Worm (Caenorhabditis elegans) whole organism, late embryonic: ENCODE results near the gene F13E9.19.

Experiments used
- C08G9.2 ChIP-seq: sonication (generic microtip); optimal IDR thresholded peaks from 2 replicates; lab custom pipeline; 2016; ENCODE audit warnings: mild to moderate bottlenecking, missing genetic modification characterization, moderate library complexity, missing compliant biosample characterization
- C38D4.7 ChIP-seq: fragments of 200-800 bp; sonication (Bioruptor generic); optimal IDR thresholded peaks from 2 replicates; lab custom pipeline; 2018; ENCODE audit warnings: mild to moderate bottlenecking, missing genetic modification characterization, moderate library complexity, missing compliant biosample characterization
- K02D7.2 ChIP-seq: sonication (generic microtip); optimal IDR thresholded peaks from 2 replicates; lab custom pipeline; 2017; ENCODE audit warnings: mild to moderate bottlenecking, missing genetic modification characterization, missing compliant biosample characterization
- T23F11.4 ChIP-seq: fragments of 200-800 bp; sonication (Bioruptor generic); optimal IDR thresholded peaks from 2 replicates; lab custom pipeline; 2018; ENCODE audit warnings: mild to moderate bottlenecking, missing genetic modification characterization, missing compliant biosample characterization
- ahr-1 ChIP-seq: sonication (generic microtip); optimal IDR thresholded peaks from 2 replicates; lab custom pipeline; 2016; ENCODE audit warnings: missing genetic modification characterization, missing compliant biosample characterization
- ama-1 ChIP-seq: fragments of 150-350 bp; optimal IDR thresholded peaks from 2 replicates; lab custom pipeline; 2014
- ceh-30 ChIP-seq: fragments of 150-350 bp; optimal IDR thresholded peaks from 2 replicates; lab custom pipeline; 2014; ENCODE audit warnings: missing biosample characterization, missing genetic modification characterization
- ceh-31 ChIP-seq: sonication (generic microtip); optimal IDR thresholded peaks from 2 replicates; lab custom pipeline; 2016; ENCODE audit warnings: missing genetic modification characterization, missing compliant biosample characterization
- ceh-34 ChIP-seq: sonication (generic microtip); optimal IDR thresholded peaks from 2 replicates; lab custom pipeline; 2016; ENCODE audit warnings: mild to moderate bottlenecking, missing genetic modification characterization, missing compliant biosample characterization
- ceh-45 ChIP-seq: fragments of 200-800 bp; sonication (Bioruptor generic); IDR thresholded peaks from 2 replicates; pipeline ENCODE4 v1.3.6; 2022; ENCODE audit warnings: missing genetic modification reagents, missing genetic modification characterization, missing compliant biosample characterization
- ceh-9 ChIP-seq: sonication (generic microtip); optimal IDR thresholded peaks from 2 replicates; lab custom pipeline; 2016; ENCODE audit warnings: mild to moderate bottlenecking, missing genetic modification characterization, inconsistent platforms, missing compliant biosample characterization
- che-1 ChIP-seq: sonication (generic microtip); optimal IDR thresholded peaks from 2 replicates; lab custom pipeline; 2016; ENCODE audit warnings: mild to moderate bottlenecking, missing genetic modification characterization, missing compliant biosample characterization
- elt-2 ChIP-seq: sonication (generic microtip); optimal IDR thresholded peaks from 2 replicates; lab custom pipeline; 2016; ENCODE audit warnings: missing genetic modification reagents, missing genetic modification characterization, missing compliant biosample characterization
- ets-4 ChIP-seq: sonication (generic microtip); optimal IDR thresholded peaks from 2 replicates; lab custom pipeline; 2016; ENCODE audit warnings: missing genetic modification characterization, missing compliant biosample characterization
- eyg-1 ChIP-seq: sonication (generic microtip); optimal IDR thresholded peaks from 2 replicates; lab custom pipeline; 2016; ENCODE audit warnings: missing genotype, missing genetic modification characterization, missing compliant biosample characterization
- fax-1 ChIP-seq: sonication (generic microtip); optimal IDR thresholded peaks from 2 replicates; lab custom pipeline; 2016; ENCODE audit warnings: missing genotype, missing genetic modification characterization, missing compliant biosample characterization
- gmeb-2 ChIP-seq: sonication (generic microtip); optimal IDR thresholded peaks from 2 replicates; lab custom pipeline; 2016; ENCODE audit warnings: missing genetic modification characterization, inconsistent platforms, missing compliant biosample characterization
- hlh-13 ChIP-seq: fragments of 200-800 bp; sonication (Bioruptor generic); optimal IDR thresholded peaks from 2 replicates; lab custom pipeline; 2018; ENCODE audit warnings: mild to moderate bottlenecking, missing genetic modification characterization, missing compliant biosample characterization
- hlh-15 ChIP-seq: sonication (generic microtip); optimal IDR thresholded peaks from 2 replicates; lab custom pipeline; 2016; ENCODE audit warnings: missing genetic modification characterization, missing compliant biosample characterization
- hlh-8 ChIP-seq: sonication (generic microtip); optimal IDR thresholded peaks from 2 replicates; lab custom pipeline; 2016; ENCODE audit warnings: missing genotype, missing genetic modification characterization, missing compliant biosample characterization
- mec-3 ChIP-seq: sonication (generic microtip); optimal IDR thresholded peaks from 2 replicates; lab custom pipeline; 2016; ENCODE audit warnings: borderline replicate concordance, missing genetic modification characterization, missing compliant biosample characterization
- npax-4 ChIP-seq: sonication (generic microtip); optimal IDR thresholded peaks from 2 replicates; lab custom pipeline; 2016; ENCODE audit warnings: missing genetic modification characterization, missing compliant biosample characterization
- pax-1 ChIP-seq: fragments of 150-350 bp; optimal IDR thresholded peaks from 2 replicates; lab custom pipeline; 2014; ENCODE audit warnings: missing biosample characterization, missing genetic modification characterization
- pha-4 ChIP-seq: fragments of 150-350 bp; optimal IDR thresholded peaks from 2 replicates; lab custom pipeline; 2018; ENCODE audit warnings: missing biosample characterization, missing genetic modification reagents, missing genetic modification characterization
- rnt-1 ChIP-seq: sonication (generic microtip); optimal IDR thresholded peaks from 2 replicates; lab custom pipeline; 2016; ENCODE audit warnings: missing genetic modification characterization, missing compliant biosample characterization
- sdc-2 ChIP-seq: sonication (generic microtip); optimal IDR thresholded peaks from 2 replicates; lab custom pipeline; 2016; ENCODE audit warnings: missing genotype, missing genetic modification characterization, missing compliant biosample characterization
- sox-2 ChIP-seq: fragments of 200-800 bp; sonication (Bioruptor generic); IDR thresholded peaks from 2 replicates; pipeline ENCODE4 v1.3.6; 2022; ENCODE audit warnings: missing genetic modification reagents, missing genetic modification characterization, missing compliant biosample characterization
- sox-4 ChIP-seq: sonication (generic microtip); optimal IDR thresholded peaks from 2 replicates; lab custom pipeline; 2017; ENCODE audit warnings: mild to moderate bottlenecking, missing genetic modification characterization, inconsistent platforms, missing compliant biosample characterization
- syd-9 ChIP-seq: sonication (generic microtip); optimal IDR thresholded peaks from 2 replicates; lab custom pipeline; 2016; ENCODE audit warnings: mild to moderate bottlenecking, missing genetic modification characterization, moderate library complexity, missing compliant biosample characterization
- tbx-7 ChIP-seq: sonication (generic microtip); optimal IDR thresholded peaks from 2 replicates; lab custom pipeline; 2016; ENCODE audit warnings: missing genotype, missing genetic modification characterization, missing compliant biosample characterization
- unc-42 ChIP-seq: sonication (generic microtip); optimal IDR thresholded peaks from 2 replicates; lab custom pipeline; 2016; ENCODE audit warnings: missing genotype, missing genetic modification characterization, missing compliant biosample characterization
- unc-55 ChIP-seq: sonication (generic microtip); optimal IDR thresholded peaks from 2 replicates; lab custom pipeline; 2017; ENCODE audit warnings: missing biosample characterization, missing genetic modification reagents, missing genetic modification characterization
- zip-5 ChIP-seq: sonication (generic microtip); optimal IDR thresholded peaks from 2 replicates; lab custom pipeline; 2016; ENCODE audit warnings: missing genetic modification characterization, missing compliant biosample characterization
- ztf-16 ChIP-seq: sonication (generic microtip); optimal IDR thresholded peaks from 2 replicates; lab custom pipeline; 2017; ENCODE audit warnings: missing genetic modification characterization, missing compliant biosample characterization

Gene F13E9.19

DNA sequence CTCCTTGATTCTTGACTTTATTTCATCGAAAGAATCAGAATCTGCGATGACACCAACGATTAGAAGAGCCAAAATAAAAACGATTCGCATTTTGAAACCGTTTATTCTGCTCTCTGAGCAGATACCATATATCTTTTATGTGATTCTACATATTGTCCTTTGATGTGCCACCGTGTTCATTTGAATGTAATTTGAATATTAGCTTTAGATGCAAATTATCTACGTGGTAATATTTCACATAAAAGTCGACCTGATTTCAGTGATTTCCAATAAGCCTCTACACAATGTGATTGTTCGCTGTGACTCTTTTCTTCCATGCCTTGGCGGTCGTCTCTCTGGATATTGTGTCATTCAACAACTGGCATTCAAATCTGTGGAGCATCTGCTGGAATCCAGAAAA is at the start of gene F13E9.19, which contains the start of gene F13E9.9:
Gene F13E9.19 (plus strand): TSS at position 316 of the 400 bp plus-strand sequence.
Gene F13E9.9 (minus strand): TSS at position 101 of the 400 bp plus-strand sequence.
- TF ChIP-seq hlh-13 (GFP tag; lab: Kevin White, UChicago): no peak
- TF ChIP-seq tbx-7: no peak
- TF ChIP-seq gmeb-2 (tag; lab: Kevin White, UChicago): no peak
- TF ChIP-seq unc-55 (GFP tag; lab: Kevin White, UChicago): no peak
- no peak for TF ChIP-seq mec-3 (tag; lab: Kevin White, UChicago)
- TF ChIP-seq T23F11.4 (GFP tag; lab: Kevin White, UChicago): no peak

DNA sequence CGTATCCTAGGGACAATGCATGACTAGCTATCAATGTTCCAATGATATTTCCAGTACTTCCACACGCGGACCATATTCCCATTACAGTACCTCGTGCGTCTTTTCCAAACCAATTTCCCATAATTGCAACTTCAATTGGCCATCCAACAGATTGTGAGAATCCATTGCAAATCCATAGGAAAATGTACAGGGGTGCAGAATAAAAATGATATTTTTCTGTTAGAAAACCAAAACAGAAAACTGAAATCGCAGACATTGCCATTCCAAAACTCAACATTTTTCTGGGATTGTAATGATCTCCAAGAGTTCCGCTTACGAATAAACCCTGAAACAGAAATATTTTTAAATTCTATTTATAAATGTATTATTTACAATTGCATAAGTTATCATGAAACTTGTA is 48.1 kb upstream of the F13E9.19 start:
- TF ChIP-seq T23F11.4 (GFP tag; lab: Kevin White, UChicago) (no peak), sox-2 (no peak), ceh-45 (GFP tag; lab: Robert Waterston, UW) (no peak), ceh-9 (tag; lab: Kevin White, UChicago) (no peak), ama-1 (no peak), gmeb-2 (tag; lab: Kevin White, UChicago) (no peak), rnt-1 (tag; lab: Kevin White, UChicago) (no peak), syd-9 (no peak), mec-3 (tag; lab: Kevin White, UChicago) (no peak), C08G9.2 (tag; lab: Kevin White, UChicago) (no peak), sdc-2 (no peak), pha-4 (tag; lab: Kevin White, UChicago) (no peak), ceh-34 (tag; lab: Kevin White, UChicago) (no peak)

DNA sequence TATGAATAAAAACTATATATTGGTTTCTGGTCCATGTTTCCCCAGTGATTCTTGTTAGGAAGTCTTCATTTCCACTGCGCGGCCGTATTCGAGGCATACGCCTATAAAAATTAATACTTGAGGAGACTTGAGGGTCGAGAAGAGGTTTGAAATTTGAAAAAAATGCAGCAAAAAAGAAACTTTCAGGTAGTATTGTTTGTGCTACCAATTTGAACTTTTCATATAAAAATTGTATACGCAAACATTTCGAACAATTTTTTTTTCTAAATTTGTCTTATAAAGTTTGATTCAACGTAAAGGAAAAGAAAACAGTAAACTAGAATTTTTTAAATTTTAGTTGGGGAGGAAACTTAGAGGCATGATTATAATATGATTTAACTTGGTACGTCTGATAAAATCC is 47.4 kb upstream of the F13E9.19 start, which contains the start of gene T11G6.4:
Gene T11G6.4 (minus strand): TSS at position 101 of the 400 bp plus-strand sequence.
- TF ChIP-seq pax-1: no peak
- TF ChIP-seq sox-2: no peak
- TF ChIP-seq hlh-13 (GFP tag; lab: Kevin White, UChicago): no peak
- TF ChIP-seq sox-4 (tag; lab: Kevin White, UChicago): no peak

DNA sequence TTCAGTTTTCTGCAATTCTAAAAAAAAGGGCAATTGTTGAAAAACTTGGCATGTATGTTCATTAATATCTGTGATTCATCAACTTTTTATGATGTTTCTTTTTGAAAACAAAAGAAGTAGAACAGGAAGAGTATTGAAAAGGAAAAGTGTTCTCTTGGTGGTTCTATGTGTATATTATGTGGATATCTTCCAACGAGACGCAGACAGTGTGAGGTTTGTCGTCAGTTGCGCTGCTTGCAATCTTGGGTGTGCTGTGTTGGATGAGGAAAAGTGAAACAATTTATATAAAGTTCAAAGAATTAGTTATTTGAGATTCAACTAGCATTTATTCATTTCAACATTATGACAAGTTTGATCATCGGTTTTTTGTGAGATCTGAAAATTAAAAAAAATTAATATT is 46.8 kb upstream of the F13E9.19 start:
- no peak for TF ChIP-seq ceh-31 (tag; lab: Kevin White, UChicago)
- no peak for TF ChIP-seq K02D7.2
- no peak for TF ChIP-seq hlh-15 (tag; lab: Kevin White, UChicago)
- no peak for TF ChIP-seq npax-4
- no peak for TF ChIP-seq C38D4.7 (GFP tag; lab: Kevin White, UChicago)
- no peak for TF ChIP-seq ceh-30
- no peak for TF ChIP-seq eyg-1 (tag; lab: Kevin White, UChicago)
- no peak for TF ChIP-seq sox-2
- TF ChIP-seq ets-4 (tag; lab: Kevin White, UChicago): no peak
- no peak for TF ChIP-seq syd-9
- TF ChIP-seq zip-5 (tag; lab: Kevin White, UChicago): no peak
- no peak for TF ChIP-seq ama-1
- TF ChIP-seq pax-1: no peak
- TF ChIP-seq sdc-2: no peak
- no peak for TF ChIP-seq ahr-1 (tag; lab: Kevin White, UChicago)
- TF ChIP-seq, all 69 proteins: peak for 0

DNA sequence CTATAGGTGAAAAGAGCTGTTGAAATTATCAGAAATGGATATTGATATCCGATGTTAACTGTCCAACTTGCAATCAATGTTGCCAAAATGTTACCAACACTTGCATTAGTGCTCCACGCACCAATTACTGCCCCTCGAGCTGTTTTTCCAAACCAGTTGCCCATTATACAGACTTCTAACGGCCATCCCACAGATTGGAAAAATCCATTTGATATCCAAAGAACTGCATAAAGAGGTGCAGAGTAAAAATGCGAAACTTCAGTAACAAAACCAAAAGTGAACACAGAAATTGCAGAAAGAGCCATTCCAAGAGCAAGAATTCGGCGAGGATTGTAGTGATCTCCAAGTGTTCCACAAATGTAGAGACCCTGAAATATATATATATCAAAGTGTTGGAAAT is 45.2 kb upstream of the F13E9.19 start:
- TF ChIP-seq tbx-7: no peak
- no peak for TF ChIP-seq elt-2 (tag; lab: Kevin White, UChicago)
- TF ChIP-seq fax-1 (tag; lab: Kevin White, UChicago): no peak
- TF ChIP-seq che-1 (tag; lab: Kevin White, UChicago): no peak
- no peak for TF ChIP-seq syd-9

DNA sequence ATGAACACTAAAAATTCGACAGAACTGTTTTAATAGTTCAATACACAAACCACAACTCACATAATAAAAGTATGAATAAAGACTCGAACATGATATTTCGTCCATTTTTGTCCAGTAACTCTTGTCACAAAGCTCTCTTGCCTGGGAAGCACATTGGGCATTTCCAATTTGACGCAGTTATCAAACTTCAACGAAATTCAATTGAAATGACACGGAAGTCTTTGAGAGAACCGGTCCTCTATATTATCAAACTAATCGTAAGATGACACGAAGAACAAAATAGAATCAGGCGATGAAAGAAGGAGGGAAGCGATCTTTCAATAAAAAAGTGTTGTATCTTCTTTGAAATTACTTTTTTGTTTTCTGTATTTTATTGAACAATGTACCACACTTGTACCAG is 44.2 kb upstream of the F13E9.19 start, which contains the start of gene T11G6.3:
Gene T11G6.3 (minus strand): TSS at position 189 of the 400 bp plus-strand sequence.
- TF ChIP-seq syd-9 (no peak), hlh-8 (tag; lab: Kevin White, UChicago) (no peak), unc-42 (no peak), ztf-16 (tag; lab: Kevin White, UChicago) (no peak)
